Fruit fly (Drosophila melanogaster): ENCODE results near the gene Prosalpha2.

Gene Prosalpha2

DNA sequence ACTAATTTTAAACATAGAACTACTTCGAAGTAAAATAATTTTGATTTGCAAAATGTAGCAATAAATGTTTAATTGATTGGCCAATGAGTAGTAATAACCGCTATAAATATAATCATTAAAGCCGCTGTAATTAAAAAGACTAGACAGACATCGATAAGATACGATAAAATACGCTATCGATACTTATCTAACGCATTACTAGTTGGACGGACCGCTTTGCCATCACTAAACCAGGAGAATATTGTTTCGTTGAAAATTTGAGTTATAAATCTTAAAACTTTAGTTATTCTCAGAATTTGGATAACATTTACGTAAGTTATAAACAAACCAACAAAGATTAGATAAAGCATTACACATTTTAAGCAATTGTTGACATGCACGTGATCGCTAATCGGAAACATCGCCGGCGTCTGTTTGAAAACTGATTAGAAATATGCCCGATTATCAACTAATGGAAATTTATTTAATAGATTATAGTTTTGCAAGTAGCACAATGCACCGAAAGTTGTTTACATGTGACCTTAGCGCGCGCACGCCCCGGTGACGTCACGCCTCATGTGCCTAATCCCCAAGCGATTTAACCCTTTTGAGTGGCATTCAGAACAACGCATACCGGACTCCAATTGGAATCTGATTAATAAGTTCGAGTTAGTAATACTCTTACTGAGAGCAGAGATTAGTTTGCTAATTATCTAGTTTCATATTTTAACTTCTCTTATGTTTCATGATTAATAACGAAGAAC, 8.5 kb downstream of the Prosalpha2 start, which contains the start of gene Desat1 (continued):
- TF ChIP-seq scrt (GFP tag; optimal IDR thresholded peaks at IDR 0.05) (no peak), NfI (GFP tag; optimal IDR thresholded peaks at IDR 0.05) (no peak), gem (tag; optimal IDR thresholded peaks at IDR 0.05) (peak; percentile 11), CG1832 (GFP tag; optimal IDR thresholded peaks at IDR 0.05) (no peak), mirr (GFP tag; optimal IDR thresholded peaks at IDR 0.05) (no peak), Max (GFP tag; optimal IDR thresholded peaks at IDR 0.05) (no peak), ftz-f1 (GFP tag; optimal IDR thresholded peaks at IDR 0.05) (peak; percentile 8), Taf1 (GFP tag; IDR thresholded peaks at IDR 0.05) (no peak), CG1233 (GFP tag; optimal IDR thresholded peaks at IDR 0.05) (no peak), CG13775 (GFP tag; optimal IDR thresholded peaks at IDR 0.05) (no peak), CG17328 (GFP tag; IDR thresholded peaks at IDR 0.05) (no peak), CG3163 (GFP tag; optimal IDR thresholded peaks at IDR 0.05) (no peak), row (GFP tag; IDR thresholded peaks at IDR 0.05) (peak; percentile 60), CG12391 (tag; optimal IDR thresholded peaks at IDR 0.05) (peak; percentile 20), wdn (GFP tag; IDR thresholded peaks at IDR 0.05) (no peak), gce (GFP tag; IDR thresholded peaks at IDR 0.05) (no peak), ken (GFP tag; IDR thresholded peaks at IDR 0.05) (no peak), CG14860 (GFP tag; IDR thresholded peaks at IDR 0.05; ENCODE audit: partially characterized antibody) (peak; percentile 81), CG7987 (GFP tag; optimal IDR thresholded peaks at IDR 0.05) (peak; percentile 80), amos (GFP tag; IDR thresholded peaks at IDR 0.05; ENCODE audit: partially characterized antibody) (peak; percentile 93; the same call in 1 of the 2 replicates), E2f2 (GFP tag; IDR thresholded peaks at IDR 0.05) (peak; percentile 49; the same call in 1 of the 2 replicates), CG15514 (GFP tag; optimal IDR thresholded peaks at IDR 0.05) (peak; percentile 41), Pdp1 (GFP tag; optimal IDR thresholded peaks at IDR 0.05) (peak in 1 of 2 experiments; percentile 60), CG33557 (GFP tag; optimal IDR thresholded peaks at IDR 0.05) (peak; percentile 23), CG16863 (GFP tag; optimal IDR thresholded peaks at IDR 0.05) (no peak), Med (GFP tag) (peak; percentile 72), nerfin-2 (GFP tag; IDR thresholded peaks at IDR 0.05; ENCODE audit: partially characterized antibody) (peak; percentile 77), CG9797 (GFP tag; optimal IDR thresholded peaks at IDR 0.05) (no peak), CG11695 (GFP tag; IDR thresholded peaks at IDR 0.05) (no peak), CG17186 (GFP tag; optimal IDR thresholded peaks at IDR 0.05) (peak; percentile 12), CG2120 (GFP tag; optimal IDR thresholded peaks at IDR 0.05) (peak; percentile 51), lov (optimal IDR thresholded peaks at IDR 0.05) (no peak), lov (GFP tag; IDR thresholded peaks at IDR 0.05) (no peak), Rx (GFP tag; IDR thresholded peaks at IDR 0.05) (no peak), CG1602 (GFP tag; optimal IDR thresholded peaks at IDR 0.05) (no peak), CG11560 (tag; IDR thresholded peaks at IDR 0.05) (no peak), Camta (GFP tag; optimal IDR thresholded peaks at IDR 0.05) (no peak), Kr (GFP tag; optimal IDR thresholded peaks at IDR 0.05) (peak; percentile 98), Spps (tag; optimal IDR thresholded peaks at IDR 0.05) (no peak), CG30403 (GFP tag; optimal IDR thresholded peaks at IDR 0.05) (peak; percentile 8), ato (GFP tag; IDR thresholded peaks at IDR 0.05; ENCODE audit: partially characterized antibody) (peak; percentile 86), CG7271 (tag; optimal IDR thresholded peaks at IDR 0.05) (no peak), Dek (tag; optimal IDR thresholded peaks at IDR 0.05) (no peak), phol (tag; optimal IDR thresholded peaks at IDR 0.05) (peak; percentile 9), Sox102F (GFP tag; optimal IDR thresholded peaks at IDR 0.05) (no peak), lbe (GFP tag; optimal IDR thresholded peaks at IDR 0.05) (peak; percentile 50), gro (GFP tag; optimal IDR thresholded peaks at IDR 0.05) (peak; percentile 6), CG10654 (GFP tag; optimal IDR thresholded peaks at IDR 0.05) (no peak), CG14710 (tag; optimal IDR thresholded peaks at IDR 0.05) (peak; percentile 59)

All from whole organism, embryonic.